Worm (Caenorhabditis elegans): ENCODE results near the gene nstp-3.

Gene nstp-3

ce11 chrV:5838576-5839366 lies 40.7 kb upstream of the nstp-3 start, which contains the start of gene F26F12.2 (continued):
- no peak for TF ChIP-seq gmeb-1 (tag; optimal IDR thresholded peaks at IDR 0.05)
- TF ChIP-seq sma-9 (GFP tag; optimal IDR thresholded peaks at IDR 0.05) = no peak
- TF ChIP-seq sma-9 (tag; optimal IDR thresholded peaks at IDR 0.05) = no peak
- no peak for TF ChIP-seq R02D3.7 (tag; optimal IDR thresholded peaks at IDR 0.05)
- no peak for TF ChIP-seq fos-1 (tag; optimal IDR thresholded peaks at IDR 0.05)
- TF ChIP-seq nhr-77 (tag; optimal IDR thresholded peaks at IDR 0.05) = no peak
- no peak for TF ChIP-seq sem-4 (tag; optimal IDR thresholded peaks at IDR 0.05)
- no peak for TF ChIP-seq zag-1 (tag; optimal IDR thresholded peaks at IDR 0.05)
- peak; percentile 30 for TF ChIP-seq C34F6.9 (tag; optimal IDR thresholded peaks at IDR 0.05)
- TF ChIP-seq blmp-1 (tag; optimal IDR thresholded peaks at IDR 0.05; ENCODE audit: insufficient read depth) = peak; percentile 58

- TF ChIP-seq Y55F3AM.14 (GFP tag; optimal IDR thresholded peaks at IDR 0.05) (no peak), ceh-16 (tag; optimal IDR thresholded peaks at IDR 0.05) (no peak), ztf-11 (tag; optimal IDR thresholded peaks at IDR 0.05) (no peak), elt-3 (tag; optimal IDR thresholded peaks at IDR 0.05) (no peak)
Measured at ce11 chrV:5836616-5836982, 38.6 kb upstream of the nstp-3 start, which contains the start of gene col-140. Gene col-140, minus strand, starts transcription at chrV:5836834.

- no peak for TF ChIP-seq dmd-4 (tag; optimal IDR thresholded peaks at IDR 0.05)
- TF ChIP-seq blmp-1 (tag; optimal IDR thresholded peaks at IDR 0.05; ENCODE audit: insufficient read depth) = no peak
- TF ChIP-seq F13H6.1 (tag; optimal IDR thresholded peaks at IDR 0.05) = no peak
- no peak for TF ChIP-seq unc-62 (GFP tag; optimal IDR thresholded peaks at IDR 0.05)
- TF ChIP-seq ceh-16 (tag; optimal IDR thresholded peaks at IDR 0.05) = no peak
- TF ChIP-seq mdl-1 (tag; optimal IDR thresholded peaks at IDR 0.05) = no peak
- TF ChIP-seq lin-11 (tag; optimal IDR thresholded peaks at IDR 0.05) = no peak
- TF ChIP-seq nhr-77 (tag; optimal IDR thresholded peaks at IDR 0.05) = no peak
- no peak for TF ChIP-seq nhr-129 (tag; optimal IDR thresholded peaks at IDR 0.05)
- TF ChIP-seq nhr-23 (tag; optimal IDR thresholded peaks at IDR 0.05) = no peak
- TF ChIP-seq C34F6.9 (tag; optimal IDR thresholded peaks at IDR 0.05) = no peak
- no peak for TF ChIP-seq elt-1 (tag; optimal IDR thresholded peaks at IDR 0.05)
- TF ChIP-seq unc-39 (tag; optimal IDR thresholded peaks at IDR 0.05) = no peak
- no peak for TF ChIP-seq Y55F3AM.14 (GFP tag; optimal IDR thresholded peaks at IDR 0.05)
Measured at ce11 chrV:5835979-5836615, 38.1 kb upstream of the nstp-3 start.

ce11 chrV:5835397-5835796 lies 37.4 kb upstream of the nstp-3 start:
- TF ChIP-seq mdl-1 (tag; optimal IDR thresholded peaks at IDR 0.05) = no peak
- no peak for TF ChIP-seq gmeb-1 (tag; optimal IDR thresholded peaks at IDR 0.05)
- TF ChIP-seq Y55F3AM.14 (GFP tag; optimal IDR thresholded peaks at IDR 0.05) = no peak
- TF ChIP-seq nhr-10 (tag; optimal IDR thresholded peaks at IDR 0.05) = no peak
- no peak for TF ChIP-seq nhr-11 (tag; optimal IDR thresholded peaks at IDR 0.05)
- TF ChIP-seq unc-55 (GFP tag; optimal IDR thresholded peaks at IDR 0.05) = no peak
- TF ChIP-seq nhr-12 (tag; optimal IDR thresholded peaks at IDR 0.05) = no peak
- no peak for TF ChIP-seq blmp-1 (tag; optimal IDR thresholded peaks at IDR 0.05; ENCODE audit: insufficient read depth)
- no peak for TF ChIP-seq snpc-4 (tag; optimal IDR thresholded peaks at IDR 0.05)
- TF ChIP-seq fos-1 (tag; optimal IDR thresholded peaks at IDR 0.05) = no peak
- TF ChIP-seq R02D3.7 (tag; optimal IDR thresholded peaks at IDR 0.05) = no peak
- no peak for TF ChIP-seq nhr-6 (tag; optimal IDR thresholded peaks at IDR 0.05)
- TF ChIP-seq sem-4 (tag; optimal IDR thresholded peaks at IDR 0.05) = no peak
- TF ChIP-seq egl-27 (tag; optimal IDR thresholded peaks at IDR 0.05) = no peak
- TF ChIP-seq ceh-16 (tag; optimal IDR thresholded peaks at IDR 0.05) = no peak
- no peak for TF ChIP-seq peb-1 (tag; optimal IDR thresholded peaks at IDR 0.05)

ce11 chrV:5833531-5833930 lies 35.5 kb upstream of the nstp-3 start, which contains the start of gene srh-76:
Gene srh-76, plus strand, starts transcription at chrV:5833831.
- TF ChIP-seq elt-1 (tag; optimal IDR thresholded peaks at IDR 0.05) (no peak), mbf-1 (tag; optimal IDR thresholded peaks at IDR 0.05) (no peak), ceh-82 (tag; optimal IDR thresholded peaks at IDR 0.05) (no peak), fos-1 (tag; optimal IDR thresholded peaks at IDR 0.05) (no peak), R02D3.7 (tag; optimal IDR thresholded peaks at IDR 0.05) (no peak), unc-39 (tag; optimal IDR thresholded peaks at IDR 0.05) (no peak), mdl-1 (tag; optimal IDR thresholded peaks at IDR 0.05) (no peak), nhr-10 (tag; optimal IDR thresholded peaks at IDR 0.05) (no peak), sma-3 (GFP tag; optimal IDR thresholded peaks at IDR 0.05) (no peak), ztf-1 (GFP tag; conservative IDR thresholded peaks at IDR 0.05) (no peak), C34F6.9 (tag; optimal IDR thresholded peaks at IDR 0.05) (no peak)

Data from whole organism, L2 larva.